Worm (Caenorhabditis elegans) whole organism, L4 larva: ENCODE measurements around the gene R10D12.7.

Experiments used
- daf-19 ChIP-seq: fragments of 200-800 bp; sonication (Bioruptor generic); conservative IDR thresholded peaks from 2 replicates; pipeline ENCODE4 v1.3.6; 2022; ENCODE audit warnings: missing genetic modification characterization, missing compliant biosample characterization
- fos-1 ChIP-seq: fragments of 150-350 bp; optimal IDR thresholded peaks from 2 replicates; lab custom pipeline; 2014; ENCODE audit warnings: missing biosample characterization, missing genetic modification characterization
- nhr-237 ChIP-seq: sonication (generic microtip); optimal IDR thresholded peaks from 2 replicates; lab custom pipeline; 2017; ENCODE audit warnings: missing biosample characterization, missing genetic modification characterization
- nhr-77 ChIP-seq: fragments of 150-350 bp; optimal IDR thresholded peaks from 2 replicates; lab custom pipeline; 2014; ENCODE audit warnings: missing biosample characterization, missing genetic modification characterization
- skn-1 ChIP-seq: fragments of 150-350 bp; optimal IDR thresholded peaks from 2 replicates; lab custom pipeline; 2014; ENCODE audit warnings: missing biosample characterization, missing genetic modification characterization
- tra-1 ChIP-seq: fragments of 200-800 bp; sonication (Bioruptor generic); IDR thresholded peaks from 2 replicates; pipeline ENCODE4 v1.3.6; 2022; ENCODE audit warnings: missing genetic modification reagents, missing genetic modification characterization, missing compliant biosample characterization
- zag-1 ChIP-seq: fragments of 150-350 bp; optimal IDR thresholded peaks from 2 replicates; lab custom pipeline; 2014; ENCODE audit warnings: missing biosample characterization, missing genetic modification characterization
- ztf-11 ChIP-seq: fragments of 150-350 bp; optimal IDR thresholded peaks from 2 replicates; lab custom pipeline; 2014; ENCODE audit warnings: missing biosample characterization, missing genetic modification characterization

DNA sequence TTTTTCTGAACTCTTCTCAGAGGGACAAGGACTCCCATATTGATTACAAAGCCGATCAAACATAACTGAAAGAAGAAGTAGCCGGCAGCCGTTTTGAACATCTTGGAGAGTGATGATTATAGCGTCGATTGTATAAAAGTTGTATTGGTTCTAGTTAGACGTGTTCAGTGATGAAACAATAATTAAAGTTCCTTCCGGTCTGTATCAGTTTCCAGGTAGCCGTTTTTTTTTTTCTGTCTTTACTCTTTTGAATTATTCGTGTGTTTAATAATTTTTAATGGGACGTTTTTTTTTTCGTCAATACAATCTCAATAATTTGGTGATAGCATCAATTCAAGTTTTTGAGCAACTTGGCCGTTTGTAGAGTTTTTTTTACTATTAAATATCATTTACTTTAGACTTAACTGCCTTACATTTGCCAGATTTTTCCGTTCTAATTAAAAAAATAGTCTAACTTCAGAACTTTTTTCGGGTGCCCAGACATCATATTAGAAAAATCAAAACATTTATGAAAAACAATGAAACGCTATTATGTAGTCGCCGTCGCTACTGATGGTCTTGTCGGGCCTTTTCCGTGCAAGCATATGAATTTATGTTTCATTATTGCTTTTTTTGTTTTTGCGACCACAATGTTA lies 3.4 kb upstream of the R10D12.7 start, which contains the start of the genes srx-10 and clec-226:
- no peak for TF ChIP-seq nhr-237
- TF ChIP-seq daf-19 (GFP tag; lab: Robert Waterston, UW) = no peak
- TF ChIP-seq nhr-77 = no peak
- TF ChIP-seq zag-1 (tag; lab: Kevin White, UChicago) = no peak
- no peak for TF ChIP-seq fos-1 (tag; lab: Kevin White, UChicago)
- no peak for TF ChIP-seq skn-1 (tag; lab: Kevin White, UChicago)
- no peak for TF ChIP-seq tra-1 (GFP tag; lab: Robert Waterston, UW)
- TF ChIP-seq ztf-11 = no peak
